Worm (Caenorhabditis elegans) whole organism, dauer: Measurements from ENCODE around the gene nhr-5.

Experiments used
- unc-62 ChIP-seq: sonication (generic microtip); optimal IDR thresholded peaks from 2 replicates; lab custom pipeline; 2017; ENCODE audit warnings: missing biosample characterization, missing genetic modification reagents, missing genetic modification characterization

Gene nhr-5

ce11 chrIV:15444481-15444880, 44.4 kb downstream of the nhr-5 start, which contains the start of gene Y73F8A.23:
Gene Y73F8A.23, minus strand, starts transcription at chrIV:15444581.
- TF ChIP-seq unc-62 (GFP tag; lab: Kevin White, UChicago) = no peak

- TF ChIP-seq unc-62 (GFP tag; lab: Kevin White, UChicago) = no peak
Measured at ce11 chrIV:15453137-15453788, 53.2 kb downstream of the nhr-5 start, which contains the start of gene gtf-2H4. Gene gtf-2H4, minus strand, starts transcription at chrIV:15453187.
